Worm (Caenorhabditis elegans): ENCODE measurements around the gene miga-1.

DNA sequence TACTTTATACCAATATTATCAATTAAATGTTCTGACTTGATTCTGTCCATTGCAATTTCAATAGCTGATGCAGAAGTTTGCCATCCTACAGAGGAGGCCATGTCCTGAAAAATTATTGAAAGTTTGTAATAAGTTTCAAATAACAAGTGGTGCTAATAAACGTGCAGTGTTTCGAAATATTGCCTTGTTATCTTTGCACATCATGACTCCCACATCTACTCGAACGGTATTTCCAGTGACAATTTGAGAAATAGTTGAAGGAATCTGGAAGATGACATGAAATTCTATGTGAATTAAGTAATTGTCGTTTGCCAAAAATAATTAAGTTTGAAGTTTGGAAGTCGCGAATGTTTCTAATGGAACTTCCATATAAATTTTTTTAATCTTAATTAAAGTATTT is 31.2 kb downstream of the miga-1 start, which contains the start of gene gcy-13:
- TF ChIP-seq hlh-30 (tag; optimal IDR thresholded peaks at IDR 0.05; ENCODE audit: insufficient read depth) (no peak), dve-1 (tag; optimal IDR thresholded peaks at IDR 0.05) (no peak)
